Worm (Caenorhabditis elegans): ENCODE data around the gene ccep-135.

ce11 chrIII:3086471-3086870 lies 5.2 kb upstream of the ccep-135 start, which contains the start of gene sft-1:
- no peak for TF ChIP-seq nhr-76 (tag; optimal IDR thresholded peaks at IDR 0.05)
- no peak for TF ChIP-seq elt-3 (tag; optimal IDR thresholded peaks at IDR 0.05)
- no peak for TF ChIP-seq ama-1 (optimal IDR thresholded peaks at IDR 0.05)
- TF ChIP-seq skn-1 (tag; optimal IDR thresholded peaks at IDR 0.05), result no peak

Data from whole organism, L3 larva.